Fruit fly (Drosophila melanogaster): Measurements from ENCODE around the gene CG8578.

The CG8578 gene

dm6 chrX:15857601-15858284 is 13.5 kb downstream of the CG8578 start, which contains the start of the genes CG46440 and Myb (continued):
- TF ChIP-seq CG2116 (GFP tag; optimal IDR thresholded peaks at IDR 0.05) = peak; percentile 96
- no peak for TF ChIP-seq kah (GFP tag; optimal IDR thresholded peaks at IDR 0.05)
- TF ChIP-seq kay (GFP tag; optimal IDR thresholded peaks at IDR 0.05) = no peak
- peak; percentile 70 for TF ChIP-seq stwl (tag; optimal IDR thresholded peaks at IDR 0.05)
- TF ChIP-seq HmgD (GFP tag; optimal IDR thresholded peaks at IDR 0.05) = no peak
- peak; percentile 71 for TF ChIP-seq CG34224 (GFP tag; IDR thresholded peaks at IDR 0.05; ENCODE audit: partially characterized antibody)
- TF ChIP-seq CG13287 (GFP tag; IDR thresholded peaks at IDR 0.05; ENCODE audit: partially characterized antibody) = peak; percentile 79
- peak; percentile 54 for TF ChIP-seq D19A (tag; optimal IDR thresholded peaks at IDR 0.05)
- TF ChIP-seq scrt (GFP tag; optimal IDR thresholded peaks at IDR 0.05) = no peak
- TF ChIP-seq CG10543 (GFP tag; optimal IDR thresholded peaks at IDR 0.05) = no peak
- TF ChIP-seq cg (GFP tag; optimal IDR thresholded peaks at IDR 0.05) = no peak
- no peak for TF ChIP-seq fd102C (GFP tag; optimal IDR thresholded peaks at IDR 0.05)
- TF ChIP-seq CG9727 (GFP tag; optimal IDR thresholded peaks at IDR 0.05) = no peak
- no peak for TF ChIP-seq Antp (GFP tag; optimal IDR thresholded peaks at IDR 0.05)
- no peak for TF ChIP-seq gt (GFP tag; IDR thresholded peaks at IDR 0.05)
- TF ChIP-seq shn (GFP tag; optimal IDR thresholded peaks at IDR 0.05) = no peak
- no peak for TF ChIP-seq pnt (GFP tag; optimal IDR thresholded peaks at IDR 0.05)
- TF ChIP-seq CG9876 (GFP tag; optimal IDR thresholded peaks at IDR 0.05) = no peak
- TF ChIP-seq sna (GFP tag; IDR thresholded peaks at IDR 0.05; ENCODE audit: partially characterized antibody) = peak; percentile 57
- TF ChIP-seq CG17328 (GFP tag; IDR thresholded peaks at IDR 0.05) = no peak
- no peak for TF ChIP-seq hkb (optimal IDR thresholded peaks at IDR 0.05)
- 0 out of 2 replicates have a peak, but pooled peaks have one; percentile 19 for TF ChIP-seq hkb (GFP tag; IDR thresholded peaks at IDR 0.05)
- TF ChIP-seq CG34376 (GFP tag; optimal IDR thresholded peaks at IDR 0.05) = no peak
- TF ChIP-seq CG17802 (tag; optimal IDR thresholded peaks at IDR 0.05) = peak; percentile 65
- TF ChIP-seq gce (GFP tag; IDR thresholded peaks at IDR 0.05) = no peak
- no peak for TF ChIP-seq Ssrp (tag; optimal IDR thresholded peaks at IDR 0.05)
- TF ChIP-seq CG15696 (tag; optimal IDR thresholded peaks at IDR 0.05) = no peak
- TF ChIP-seq CG18764 (GFP tag; optimal IDR thresholded peaks at IDR 0.05) = no peak
- no peak for TF ChIP-seq bigmax (GFP tag; optimal IDR thresholded peaks at IDR 0.05)
- TF ChIP-seq Dip2 (GFP tag; IDR thresholded peaks at IDR 0.05) = no peak
- TF ChIP-seq emc (GFP tag; optimal IDR thresholded peaks at IDR 0.05) = no peak
- no peak for TF ChIP-seq cwo (GFP tag; optimal IDR thresholded peaks at IDR 0.05)
- TF ChIP-seq sens (GFP tag) = peak; percentile 54
- no peak for TF ChIP-seq stc (GFP tag; IDR thresholded peaks at IDR 0.05)
- TF ChIP-seq fu2 (GFP tag; optimal IDR thresholded peaks at IDR 0.05) = no peak
- TF ChIP-seq CG10267 (tag; optimal IDR thresholded peaks at IDR 0.05) = peak; percentile 10
- TF ChIP-seq Dll (GFP tag; IDR thresholded peaks at IDR 0.05; ENCODE audit: partially characterized antibody) = peak; percentile 77
- peak; percentile 71 for TF ChIP-seq CG3995 (GFP tag; optimal IDR thresholded peaks at IDR 0.05)
- peak; percentile 7 for TF ChIP-seq CG12299 (tag; optimal IDR thresholded peaks at IDR 0.05)
- TF ChIP-seq ara (GFP tag; IDR thresholded peaks at IDR 0.05) = no peak
- TF ChIP-seq Ets65A (GFP tag) = peak; percentile 89
- TF ChIP-seq CG7357 (GFP tag; IDR thresholded peaks at IDR 0.05) = peak; percentile 92
- no peak for TF ChIP-seq Spps (tag; optimal IDR thresholded peaks at IDR 0.05)
- TF ChIP-seq nerfin-1 (tag; optimal IDR thresholded peaks at IDR 0.05) = no peak
- TF ChIP-seq CG6654 (GFP tag; optimal IDR thresholded peaks at IDR 0.05) = no peak
- peak; percentile 45 for TF ChIP-seq CG4617 (GFP tag; optimal IDR thresholded peaks at IDR 0.05; ENCODE audit: borderline replicate concordance)
- no peak for TF ChIP-seq CG11398 (GFP tag; optimal IDR thresholded peaks at IDR 0.05)
- no peak for TF ChIP-seq CG2889 (GFP tag; IDR thresholded peaks at IDR 0.05)
- TF ChIP-seq cad (GFP tag; optimal IDR thresholded peaks at IDR 0.05) = no peak
- TF ChIP-seq Pdp1 (GFP tag; optimal IDR thresholded peaks at IDR 0.05) = peak in 1 of 2 experiments; percentile 5

All from whole organism, embryonic.